Fruit fly (Drosophila melanogaster) whole organism, prepupa: ENCODE data around the gene PIG-T.

ENCODE experiments used
- CG8319 ChIP-seq: fragments of 200-800 bp; sonication (Bioruptor generic); optimal IDR thresholded peaks from 3 replicates; lab custom pipeline; 2016; ENCODE audit warnings: missing biosample characterization, missing genetic modification characterization
- Eip75B ChIP-seq: fragments of 200-800 bp; sonication (Bioruptor generic); optimal IDR thresholded peaks from 3 replicates; lab custom pipeline; 2016; ENCODE audit warnings: missing biosample characterization, missing genetic modification characterization
- Hr4 ChIP-seq: fragments of 200-800 bp; sonication (Bioruptor generic); optimal IDR thresholded peaks from 3 replicates; lab custom pipeline; 2016; ENCODE audit warnings: missing biosample characterization, missing genetic modification characterization
- Sox15 ChIP-seq: fragments of 200-800 bp; sonication (Bioruptor generic); optimal IDR thresholded peaks from 3 replicates; lab custom pipeline; 2016; ENCODE audit warnings: missing biosample characterization, missing genetic modification characterization
- dsx ChIP-seq: fragments of 200-800 bp; optimal IDR thresholded peaks from 3 replicates; lab custom pipeline; 2019; ENCODE audit warnings: missing biosample characterization, mild to moderate bottlenecking, missing genetic modification characterization, moderate library complexity; ENCODE audit not compliant: poor library complexity, severe bottlenecking
- esn ChIP-seq: fragments of 200-800 bp; sonication (Bioruptor generic); optimal IDR thresholded peaks from 2 replicates; lab custom pipeline; 2016; ENCODE audit warnings: missing biosample characterization, mild to moderate bottlenecking, missing genetic modification characterization, moderate library complexity
- fkh ChIP-seq: fragments of 200-800 bp; sonication (Bioruptor generic); optimal IDR thresholded peaks from 3 replicates; lab custom pipeline; 2017; ENCODE audit warnings: missing biosample characterization, mild to moderate bottlenecking, missing genetic modification characterization, moderate library complexity
- salr ChIP-seq, 2 experiments: fragments of 200-800 bp; sonication (Bioruptor generic); optimal IDR thresholded peaks; 3 replicates each; lab custom pipeline; 2016 to 2018; ENCODE audit warnings: missing biosample characterization in 2 of 2, missing genetic modification characterization in 2 of 2, mild to moderate bottlenecking in 1 of 2

DNA sequence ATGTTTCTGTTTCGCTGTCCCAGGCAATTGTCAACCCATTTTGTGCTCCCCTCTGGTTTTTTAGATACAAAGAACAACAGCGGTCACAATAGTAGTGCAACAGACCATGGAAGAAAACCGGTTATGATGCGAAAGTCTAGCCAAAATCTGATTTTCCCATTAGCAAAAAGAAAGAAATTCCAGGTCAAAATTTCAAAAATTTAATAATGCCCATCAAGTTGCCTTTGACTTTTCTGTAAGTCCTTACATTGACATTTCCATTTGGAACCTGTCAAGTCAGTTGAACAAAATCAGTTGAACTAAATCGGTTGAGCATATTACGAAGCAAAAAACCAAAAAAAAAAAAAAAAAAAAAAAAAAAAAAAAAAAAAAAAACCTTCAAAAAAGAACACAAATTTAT is 9.9 kb upstream of the PIG-T start:
- no peak for TF ChIP-seq dsx (GFP tag; lab: Kevin White, UChicago)
- no peak for TF ChIP-seq Hr4 (GFP tag; lab: Kevin White, UChicago)
- no peak for TF ChIP-seq CG8319 (GFP tag; lab: Kevin White, UChicago)
- no peak for TF ChIP-seq salr (GFP tag; optimal IDR thresholded peaks at IDR 0.05; lab: Kevin White, UChicago)
- TF ChIP-seq esn (GFP tag; lab: Kevin White, UChicago): no peak
- no peak for TF ChIP-seq Eip75B (GFP tag; lab: Kevin White, UChicago)
- no peak for TF ChIP-seq fkh (GFP tag; lab: Kevin White, UChicago)
- no peak for TF ChIP-seq Sox15 (GFP tag; lab: Kevin White, UChicago)
